Worm (Caenorhabditis elegans) whole organism, young adult: Measurements from ENCODE around the gene srd-36.

Experiments used
- B0019.2 ChIP-seq: fragments of 200-800 bp; sonication (Bioruptor generic); conservative IDR thresholded peaks from 2 replicates; pipeline ENCODE4 v1.3.6; 2022; ENCODE audit warnings: missing genetic modification reagents, missing genetic modification characterization, missing compliant biosample characterization
- B0336.3 ChIP-seq: fragments of 200-800 bp; sonication (Bioruptor generic); IDR thresholded peaks from 2 replicates; pipeline ENCODE4 v1.3.6; 2022; ENCODE audit warnings: missing genetic modification characterization, missing compliant biosample characterization
- F22D6.2 ChIP-seq: sonication (generic microtip); optimal IDR thresholded peaks from 2 replicates; lab custom pipeline; 2016; ENCODE audit warnings: mild to moderate bottlenecking, missing genetic modification characterization, missing compliant biosample characterization
- F37B4.10 ChIP-seq: fragments of 200-800 bp; sonication (Bioruptor generic); IDR thresholded peaks from 2 replicates; pipeline ENCODE4 v1.3.6; 2022; ENCODE audit warnings: missing genetic modification characterization, missing compliant biosample characterization
- F39B2.1 ChIP-seq: fragments of 200-800 bp; sonication (Bioruptor generic); IDR thresholded peaks from 2 replicates; pipeline ENCODE4 v1.3.6; 2022; ENCODE audit warnings: missing genetic modification reagents, missing genetic modification characterization, missing compliant biosample characterization
- F55B11.4 ChIP-seq: sonication (generic microtip); optimal IDR thresholded peaks from 2 replicates; lab custom pipeline; 2016; ENCODE audit warnings: missing compliant biosample characterization, missing genetic modification characterization, borderline replicate concordance; ENCODE audit not compliant: insufficient read depth
- K12H6.12 ChIP-seq: fragments of 200-800 bp; sonication (Bioruptor generic); optimal IDR thresholded peaks from 2 replicates; lab custom pipeline; 2018; ENCODE audit warnings: mild to moderate bottlenecking, missing genetic modification characterization, missing compliant biosample characterization
- T07F8.4 ChIP-seq: sonication (generic microtip); optimal IDR thresholded peaks from 2 replicates; lab custom pipeline; 2016; ENCODE audit warnings: mild to moderate bottlenecking, missing genetic modification characterization, moderate library complexity, missing compliant biosample characterization
- Y53F4B.3 ChIP-seq: fragments of 200-800 bp; sonication (Bioruptor generic); IDR thresholded peaks from 2 replicates; pipeline ENCODE4 v1.3.6; 2022; ENCODE audit warnings: missing genetic modification reagents, missing genetic modification characterization, missing compliant biosample characterization
- Y56A3A.18 ChIP-seq: fragments of 200-800 bp; sonication (Bioruptor generic); IDR thresholded peaks from 2 replicates; pipeline ENCODE4 v1.3.6; 2022; ENCODE audit warnings: missing genetic modification reagents, missing genetic modification characterization, missing compliant biosample characterization
- Y67H2A.10 ChIP-seq: fragments of 200-800 bp; sonication (Bioruptor generic); conservative IDR thresholded peaks from 2 replicates; pipeline ENCODE4 v1.3.6; 2022; ENCODE audit warnings: missing genetic modification reagents, missing genetic modification characterization, missing compliant biosample characterization
- ZK185.1 ChIP-seq: sonication (generic microtip); optimal IDR thresholded peaks from 2 replicates; lab custom pipeline; 2016; ENCODE audit warnings: mild to moderate bottlenecking, missing genetic modification characterization, missing compliant biosample characterization; ENCODE audit not compliant: poor library complexity, severe bottlenecking
- aptf-3 ChIP-seq: fragments of 200-800 bp; sonication (Bioruptor generic); IDR thresholded peaks from 2 replicates; pipeline ENCODE4 v1.3.6; 2022; ENCODE audit warnings: missing genetic modification characterization, missing compliant biosample characterization
- athp-1 ChIP-seq: sonication (generic microtip); optimal IDR thresholded peaks from 2 replicates; lab custom pipeline; 2017; ENCODE audit warnings: mild to moderate bottlenecking, missing genetic modification characterization, missing compliant biosample characterization
- bed-2 ChIP-seq: fragments of 200-800 bp; sonication (Bioruptor generic); IDR thresholded peaks from 2 replicates; pipeline ENCODE4 v1.3.6; 2022; ENCODE audit warnings: missing genetic modification reagents, missing genetic modification characterization, missing compliant biosample characterization
- cebp-1 ChIP-seq, 2 experiments: fragments of 200-800 bp in 1 of 2; sonication (Bioruptor generic) in 1 of 2; sonication (generic microtip) in 1 of 2; IDR thresholded peaks in 1 of 2; optimal IDR thresholded peaks in 1 of 2; 2 replicates each; pipeline versions ENCODE4 v1.3.6 to Lab custom; 2017 to 2022; ENCODE audit warnings: missing compliant biosample characterization in 2 of 2, missing genetic modification characterization in 2 of 2, mild to moderate bottlenecking in 1 of 2, missing genetic modification reagents in 1 of 2, moderate library complexity in 1 of 2
- cebp-2 ChIP-seq: fragments of 200-800 bp; sonication (Bioruptor generic); IDR thresholded peaks from 2 replicates; pipeline ENCODE4 v1.3.6; 2022; ENCODE audit warnings: missing genetic modification characterization, missing compliant biosample characterization
- ceh-100 ChIP-seq: fragments of 200-800 bp; sonication (Bioruptor generic); IDR thresholded peaks from 2 replicates; pipeline ENCODE4 v1.3.6; 2022; ENCODE audit warnings: missing genetic modification reagents, missing genetic modification characterization, missing compliant biosample characterization
- ceh-27 ChIP-seq: fragments of 200-800 bp; sonication (Bioruptor generic); optimal IDR thresholded peaks from 2 replicates; lab custom pipeline; 2018; ENCODE audit warnings: mild to moderate bottlenecking, missing genetic modification characterization, moderate library complexity, missing compliant biosample characterization
- ceh-79 ChIP-seq: sonication (generic microtip); optimal IDR thresholded peaks from 2 replicates; lab custom pipeline; 2017; ENCODE audit warnings: mild to moderate bottlenecking, missing genetic modification characterization, missing compliant biosample characterization
- ekl-4 ChIP-seq: fragments of 200-800 bp; sonication (Bioruptor generic); IDR thresholded peaks from 2 replicates; pipeline ENCODE4 v1.3.6; 2022; ENCODE audit warnings: missing genetic modification reagents, missing genetic modification characterization, missing compliant biosample characterization
- hlh-12 ChIP-seq: sonication (generic microtip); optimal IDR thresholded peaks from 2 replicates; lab custom pipeline; 2016; ENCODE audit warnings: missing genetic modification characterization, missing compliant biosample characterization
- hlh-26 ChIP-seq: fragments of 200-800 bp; sonication (Bioruptor generic); conservative IDR thresholded peaks from 2 replicates; pipeline ENCODE4 v1.3.6; 2022; ENCODE audit warnings: missing genetic modification reagents, missing genetic modification characterization, missing compliant biosample characterization
- hmg-1.2 ChIP-seq: fragments of 200-800 bp; sonication (Bioruptor generic); IDR thresholded peaks from 2 replicates; pipeline ENCODE4 v1.3.6; 2022; ENCODE audit warnings: missing genetic modification reagents, missing genetic modification characterization, missing compliant biosample characterization
- hmg-20 ChIP-seq: fragments of 200-800 bp; sonication (Bioruptor generic); IDR thresholded peaks from 2 replicates; pipeline ENCODE4 v1.3.6; 2022; ENCODE audit warnings: missing genetic modification reagents, missing genetic modification characterization, missing compliant biosample characterization
- hrde-1 ChIP-seq: sonication (generic microtip); optimal IDR thresholded peaks from 2 replicates; lab custom pipeline; 2016; ENCODE audit warnings: missing genetic modification characterization, mild to moderate bottlenecking, missing compliant biosample characterization, moderate library complexity, missing genotype, missing genetic modification reagents, borderline replicate concordance
- let-526 ChIP-seq: fragments of 200-800 bp; sonication (Bioruptor generic); IDR thresholded peaks from 2 replicates; pipeline ENCODE4 v1.3.6; 2022; ENCODE audit warnings: missing genetic modification reagents, missing genetic modification characterization, missing compliant biosample characterization
- let-607 ChIP-seq, 2 experiments: fragments of 200-800 bp in 1 of 2; sonication (Bioruptor generic) in 1 of 2; sonication (generic microtip) in 1 of 2; optimal IDR thresholded peaks; 2 replicates each; lab custom pipeline; 2016 to 2018; ENCODE audit warnings: mild to moderate bottlenecking in 2 of 2, missing compliant biosample characterization in 2 of 2, missing genetic modification characterization in 2 of 2, moderate library complexity in 2 of 2, missing genotype in 1 of 2
- lsl-1 ChIP-seq: fragments of 200-800 bp; sonication (Bioruptor generic); optimal IDR thresholded peaks from 2 replicates; lab custom pipeline; 2018; ENCODE audit warnings: mild to moderate bottlenecking, missing genetic modification characterization, moderate library complexity, missing compliant biosample characterization
- mcd-1 ChIP-seq: fragments of 200-800 bp; sonication (Bioruptor generic); IDR thresholded peaks from 2 replicates; pipeline ENCODE4 v1.3.6; 2022; ENCODE audit warnings: missing genetic modification reagents, missing genetic modification characterization, missing compliant biosample characterization
- nhr-80 ChIP-seq: sonication (generic microtip); optimal IDR thresholded peaks from 2 replicates; lab custom pipeline; 2016; ENCODE audit warnings: missing genetic modification characterization, missing compliant biosample characterization
- rec-8 ChIP-seq, 2 experiments: sonication (generic microtip); optimal IDR thresholded peaks; 2 replicates each; lab custom pipeline; 2016; ENCODE audit warnings: mild to moderate bottlenecking in 2 of 2, missing genetic modification characterization in 2 of 2, missing genetic modification reagents in 2 of 2, missing genotype in 2 of 2, missing biosample characterization in 1 of 2, missing compliant biosample characterization in 1 of 2, moderate library complexity in 1 of 2
- repo-1 ChIP-seq: sonication (generic microtip); optimal IDR thresholded peaks from 2 replicates; lab custom pipeline; 2017; ENCODE audit warnings: mild to moderate bottlenecking, missing genetic modification characterization, missing compliant biosample characterization
- sea-2 ChIP-seq: fragments of 200-800 bp; sonication (Bioruptor generic); IDR thresholded peaks from 2 replicates; pipeline ENCODE4 v1.3.6; 2022; ENCODE audit warnings: missing genetic modification characterization, missing compliant biosample characterization
- snpc-1.1 ChIP-seq: sonication (generic microtip); optimal IDR thresholded peaks from 2 replicates; lab custom pipeline; 2017; ENCODE audit warnings: missing genetic modification characterization, mild to moderate bottlenecking, missing compliant biosample characterization, antibody characterized with exemption, moderate library complexity, missing genotype, missing genetic modification reagents; ENCODE audit not compliant: insufficient read depth
- snpc-1.3 ChIP-seq: sonication (generic microtip); optimal IDR thresholded peaks from 2 replicates; lab custom pipeline; 2017; ENCODE audit warnings: missing genetic modification characterization, mild to moderate bottlenecking, missing compliant biosample characterization, antibody characterized with exemption, moderate library complexity, missing genotype, missing genetic modification reagents; ENCODE audit not compliant: insufficient read depth
- snpc-3.4 ChIP-seq: sonication (generic microtip); optimal IDR thresholded peaks from 2 replicates; lab custom pipeline; 2017; ENCODE audit warnings: missing genetic modification characterization, mild to moderate bottlenecking, missing compliant biosample characterization, antibody characterized with exemption, moderate library complexity, missing genotype, missing genetic modification reagents
- tbp1 ChIP-seq: fragments of 200-800 bp; sonication (Bioruptor generic); optimal IDR thresholded peaks from 2 replicates; lab custom pipeline; 2018; ENCODE audit warnings: mild to moderate bottlenecking, missing genetic modification characterization, missing compliant biosample characterization
- tbx-9 ChIP-seq: sonication (generic microtip); optimal IDR thresholded peaks from 2 replicates; lab custom pipeline; 2016; ENCODE audit warnings: borderline replicate concordance, missing genetic modification characterization, inconsistent platforms, missing compliant biosample characterization
- zim-3 ChIP-seq: sonication (generic microtip); optimal IDR thresholded peaks from 2 replicates; lab custom pipeline; 2017; ENCODE audit warnings: mild to moderate bottlenecking, missing genetic modification characterization, moderate library complexity, missing compliant biosample characterization
- ztf-18 ChIP-seq: sonication (generic microtip); optimal IDR thresholded peaks from 2 replicates; lab custom pipeline; 2016; ENCODE audit warnings: missing genotype, mild to moderate bottlenecking, missing genetic modification characterization, missing compliant biosample characterization
- ztf-22 ChIP-seq: fragments of 200-800 bp; sonication (Bioruptor generic); optimal IDR thresholded peaks from 2 replicates; lab custom pipeline; 2018; ENCODE audit warnings: mild to moderate bottlenecking, missing genetic modification characterization, moderate library complexity, missing compliant biosample characterization

Gene srd-36

DNA sequence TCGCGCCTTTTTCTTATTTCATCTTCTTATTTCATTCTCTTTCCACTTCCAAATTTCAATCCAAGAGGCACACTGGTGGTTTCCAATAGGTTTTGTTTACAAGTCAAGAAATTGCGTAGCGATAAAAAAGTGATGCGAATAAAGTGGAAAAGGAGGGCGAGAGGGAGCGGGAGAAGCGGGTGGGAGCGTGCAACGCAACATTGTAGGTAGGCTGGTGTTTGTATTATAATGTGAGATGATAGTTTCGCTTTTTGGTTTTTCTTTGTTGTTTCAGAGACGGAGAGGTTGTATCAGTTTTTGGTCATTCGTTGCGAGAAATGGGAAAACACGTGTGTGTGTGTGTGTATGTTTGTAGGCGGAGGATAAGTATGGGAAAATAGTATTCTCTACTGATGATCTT, 44.4 kb downstream of the srd-36 start (continued):
- TF ChIP-seq F55B11.4 (tag; lab: Kevin White, UChicago) (no peak), cebp-1 (GFP tag; IDR thresholded peaks at IDR 0.05; lab: Robert Waterston, UW) (0 out of 2 replicates have a peak, but pooled peaks have one; percentile 21), cebp-1 (tag; optimal IDR thresholded peaks at IDR 0.05; lab: Kevin White, UChicago) (peak; percentile 45), T07F8.4 (no peak), F22D6.2 (tag; lab: Kevin White, UChicago) (no peak), repo-1 (tag; lab: Kevin White, UChicago) (peak; percentile 16), snpc-3.4 (peak; percentile 12), F37B4.10 (no peak), Y53F4B.3 (no peak), snpc-1.1 (tag; lab: Kevin White, UChicago) (no peak), hlh-12 (no peak), lsl-1 (GFP tag; lab: Kevin White, UChicago) (no peak), ceh-100 (GFP tag; lab: Robert Waterston, UW) (no peak), Y67H2A.10 (GFP tag; lab: Robert Waterston, UW) (no peak), F39B2.1 (no peak), rec-8 (tag; optimal IDR thresholded peaks at IDR 0.05; lab: Kevin White, UChicago) (no peak), K12H6.12 (tag; lab: Kevin White, UChicago) (no peak), ztf-22 (GFP tag; lab: Kevin White, UChicago) (no peak), B0336.3 (GFP tag; lab: Robert Waterston, UW) (peak; percentile 60; the same call in 1 of the 2 replicates), cebp-2 (GFP tag; lab: Robert Waterston, UW) (no peak), ZK185.1 (tag; lab: Kevin White, UChicago) (peak; percentile 30), nhr-80 (peak; percentile 89), aptf-3 (GFP tag; lab: Robert Waterston, UW) (no peak), tbx-9 (tag; lab: Kevin White, UChicago) (no peak), B0019.2 (GFP tag; lab: Robert Waterston, UW) (no peak), ceh-79 (no peak), let-526 (0 out of 2 replicates have a peak, but pooled peaks have one; percentile 18), mcd-1 (GFP tag; lab: Robert Waterston, UW) (no peak)

DNA sequence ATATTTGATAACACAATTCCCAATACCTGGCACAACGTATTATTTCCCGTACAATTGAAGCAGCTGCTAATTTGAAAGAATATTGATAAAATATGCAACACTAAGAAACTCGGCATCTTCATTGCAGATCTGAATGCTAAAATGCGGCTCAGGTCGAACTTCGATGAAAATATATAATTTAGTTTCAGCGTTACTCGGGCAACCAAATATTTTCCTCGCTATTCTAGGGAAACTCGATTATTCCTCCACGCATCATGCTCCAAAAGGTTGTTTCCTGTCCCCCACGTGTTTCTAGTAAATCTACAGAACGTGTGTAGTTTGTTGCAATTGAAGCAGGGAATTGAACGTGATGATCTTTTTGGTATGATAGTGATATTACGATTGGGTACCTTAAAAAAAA, 45.5 kb downstream of the srd-36 start:
- TF ChIP-seq ceh-27 (GFP tag; lab: Kevin White, UChicago) (no peak), sea-2 (no peak), repo-1 (tag; lab: Kevin White, UChicago) (no peak), snpc-1.3 (tag; lab: Kevin White, UChicago) (no peak), zim-3 (no peak), hmg-20 (GFP tag; lab: Robert Waterston, UW) (no peak), ekl-4 (GFP tag; lab: Robert Waterston, UW) (no peak), ztf-18 (tag; lab: Kevin White, UChicago) (no peak), Y56A3A.18 (GFP tag; lab: Robert Waterston, UW) (no peak), athp-1 (no peak), K12H6.12 (tag; lab: Kevin White, UChicago) (no peak), hmg-1.2 (no peak), let-607 (tag; optimal IDR thresholded peaks at IDR 0.05; lab: Kevin White, UChicago) (no peak), tbp1 (GFP tag; lab: Kevin White, UChicago) (no peak), hrde-1 (tag; lab: Kevin White, UChicago) (no peak), bed-2 (GFP tag; lab: Robert Waterston, UW) (no peak), Y67H2A.10 (GFP tag; lab: Robert Waterston, UW) (no peak), hlh-26 (GFP tag; lab: Robert Waterston, UW) (no peak)
